ENCODE assay signal across 2 fruit fly cellular contexts in the genomic region with DNA sequence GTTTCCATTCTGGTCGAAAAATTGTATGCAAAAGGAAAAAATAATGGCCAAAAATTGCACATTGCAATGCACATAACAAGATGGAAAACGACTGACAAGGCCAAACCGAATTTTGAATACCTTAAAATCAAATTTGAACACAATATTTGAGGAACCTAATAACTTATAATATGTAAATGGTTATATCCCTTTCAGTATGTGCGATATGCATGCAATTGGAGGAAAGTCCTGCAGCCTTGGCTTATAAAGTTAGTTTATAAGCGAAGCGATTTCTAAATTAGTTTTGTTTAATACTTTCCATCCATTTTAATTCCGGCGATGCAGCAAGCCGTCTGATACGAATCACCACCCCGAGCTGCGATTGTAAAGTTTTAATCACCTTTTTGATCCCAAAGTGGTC.
A peak's percentile ranks its signal among the peaks of the same experiment; 100 is the strongest.
TF ChIP-seq lines count a peak whose summit lies in the region.

No protein-coding gene starts in this region.

- TF ChIP-seq CTCF in whole organism, embryonic (GFP tag; optimal IDR thresholded peaks at IDR 0.05; lab: Kevin White, UChicago), result no peak

TF ChIP-seq in whole organism, embryonic, 481 proteins besides CTCF, POLR2A, EP300 and RAD21:
- TF ChIP-seq Ets65A (GFP tag; lab: Kevin White, UChicago) (peak; percentile 46), CG16779 (GFP tag; IDR thresholded peaks at IDR 0.05; lab: Robert Waterston, UW) (no peak)

TF ChIP-seq in whole organism, prepupa, 60 proteins besides CTCF, POLR2A, EP300 and RAD21:
- peak; percentile 60 for TF ChIP-seq Eip78C (GFP tag; lab: Kevin White, UChicago)
- no peak for TF ChIP-seq CG6854 (GFP tag; optimal IDR thresholded peaks at IDR 0.05; lab: Kevin White, UChicago)
- TF ChIP-seq net (GFP tag; optimal IDR thresholded peaks at IDR 0.05; lab: Kevin White, UChicago), result no peak
- TF ChIP-seq ss (GFP tag; optimal IDR thresholded peaks at IDR 0.05; lab: Kevin White, UChicago), result no peak
- no peak for TF ChIP-seq Hr39 (GFP tag; optimal IDR thresholded peaks at IDR 0.05; lab: Kevin White, UChicago)
- TF ChIP-seq CG10669 (GFP tag; optimal IDR thresholded peaks at IDR 0.05; lab: Kevin White, UChicago), result no peak
- TF ChIP-seq OdsH (GFP tag; optimal IDR thresholded peaks at IDR 0.05; lab: Kevin White, UChicago), result no peak
- TF ChIP-seq Sox15 (GFP tag; optimal IDR thresholded peaks at IDR 0.05; lab: Kevin White, UChicago), result no peak
- TF ChIP-seq CG6792 (GFP tag; optimal IDR thresholded peaks at IDR 0.05; lab: Kevin White, UChicago), result no peak
- TF ChIP-seq Ets96B (tag; optimal IDR thresholded peaks at IDR 0.05; lab: Kevin White, UChicago), result no peak
- TF ChIP-seq cyc (GFP tag; optimal IDR thresholded peaks at IDR 0.05; lab: Kevin White, UChicago), result no peak
- TF ChIP-seq topi (GFP tag; optimal IDR thresholded peaks at IDR 0.05; lab: Kevin White, UChicago), result no peak
- TF ChIP-seq CG9139 (GFP tag; optimal IDR thresholded peaks at IDR 0.05; lab: Kevin White, UChicago), result no peak
- no peak for TF ChIP-seq CG6808 (GFP tag; optimal IDR thresholded peaks at IDR 0.05; lab: Kevin White, UChicago)
- no peak for TF ChIP-seq CG34406 (GFP tag; optimal IDR thresholded peaks at IDR 0.05; lab: Kevin White, UChicago)
- TF ChIP-seq CG15336 (GFP tag; IDR thresholded peaks at IDR 0.05; lab: Robert Waterston, UW), result no peak
- peak; percentile 64 for TF ChIP-seq svp (GFP tag; lab: Kevin White, UChicago)
